Fruit fly (Drosophila melanogaster): Measurements from ENCODE around the gene Drsl6.

Drsl6 gene

DNA sequence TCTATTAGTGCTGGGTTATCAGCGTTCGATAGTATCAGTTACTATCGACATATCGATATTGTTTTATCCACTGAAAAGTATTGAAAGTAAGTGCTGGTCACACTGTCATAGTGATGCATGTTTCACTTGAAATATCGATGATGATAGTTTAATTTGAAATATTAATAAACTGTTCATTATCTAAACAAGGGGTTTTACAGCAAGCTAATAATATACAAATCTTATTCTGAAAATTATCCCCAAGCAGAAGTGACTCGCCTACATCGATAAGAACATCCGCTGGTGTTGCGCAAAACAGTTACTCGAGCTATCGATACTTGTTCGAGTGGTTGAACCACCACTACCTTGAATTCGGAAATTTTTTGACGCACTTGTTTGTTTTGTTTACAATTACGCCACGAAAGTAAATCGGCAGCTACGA, 17.0 kb downstream of the Drsl6 start, which contains the start of the genes PIG-C, CG12016 and Dpm2 (continued):
- TF ChIP-seq Scr (GFP tag; IDR thresholded peaks at IDR 0.05; ENCODE audit: partially characterized antibody) (peak; percentile 98), pnt (GFP tag; optimal IDR thresholded peaks at IDR 0.05) (peak; percentile 52), Poxn (GFP tag; IDR thresholded peaks at IDR 0.05) (no peak), btn (GFP tag; optimal IDR thresholded peaks at IDR 0.05) (no peak), CG8478 (optimal IDR thresholded peaks at IDR 0.05) (no peak), Camta (GFP tag; optimal IDR thresholded peaks at IDR 0.05) (peak; percentile 54), CG2712 (tag; optimal IDR thresholded peaks at IDR 0.05) (peak; percentile 81), B-H2 (GFP tag; optimal IDR thresholded peaks at IDR 0.05) (peak; percentile 78), gsb (GFP tag; IDR thresholded peaks at IDR 0.05) (no peak), CG16863 (GFP tag; optimal IDR thresholded peaks at IDR 0.05) (peak; percentile 63), pita (GFP tag; optimal IDR thresholded peaks at IDR 0.05) (no peak), Hsf (GFP tag; optimal IDR thresholded peaks at IDR 0.05) (peak; percentile 86), Rx (GFP tag; IDR thresholded peaks at IDR 0.05) (0 out of 2 replicates have a peak, but pooled peaks have one; percentile 26), Ptx1 (GFP tag; IDR thresholded peaks at IDR 0.05) (peak; percentile 69), CG2120 (GFP tag; optimal IDR thresholded peaks at IDR 0.05) (peak; percentile 89), bigmax (GFP tag; optimal IDR thresholded peaks at IDR 0.05) (no peak), CG17802 (tag; optimal IDR thresholded peaks at IDR 0.05) (peak; percentile 18), en (GFP tag; optimal IDR thresholded peaks at IDR 0.05) (peak; percentile 35), insv (GFP tag; optimal IDR thresholded peaks at IDR 0.05) (peak in 1 of 2 experiments; percentile 55), tup (GFP tag; optimal IDR thresholded peaks at IDR 0.05) (peak; percentile 20), CG14441 (GFP tag; IDR thresholded peaks at IDR 0.05) (peak; percentile 50; the same call in 1 of the 2 replicates), CG7786 (GFP tag; optimal IDR thresholded peaks at IDR 0.05) (peak; percentile 71), dpn (GFP tag; optimal IDR thresholded peaks at IDR 0.05) (peak; percentile 76 to 82), klu (GFP tag; IDR thresholded peaks at IDR 0.05) (peak; percentile 54; the same call in 1 of the 2 replicates), CG10274 (GFP tag; optimal IDR thresholded peaks at IDR 0.05) (no peak), nom (GFP tag; optimal IDR thresholded peaks at IDR 0.05) (peak; percentile 24), ken (GFP tag; IDR thresholded peaks at IDR 0.05) (no peak), tap (tag; optimal IDR thresholded peaks at IDR 0.05) (peak; percentile 53), Xbp1 (GFP tag; optimal IDR thresholded peaks at IDR 0.05) (peak; percentile 76), Hr51 (GFP tag; optimal IDR thresholded peaks at IDR 0.05) (peak in 1 of 2 experiments; percentile 55), sd (tag; optimal IDR thresholded peaks at IDR 0.05) (no peak), Chrac-16 (GFP tag; optimal IDR thresholded peaks at IDR 0.05) (peak; percentile 81), Ravus (GFP tag; IDR thresholded peaks at IDR 0.05) (no peak), CG30020 (tag; optimal IDR thresholded peaks at IDR 0.05) (peak; percentile 62), gfzf (GFP tag; optimal IDR thresholded peaks at IDR 0.05) (peak; percentile 68), tna (GFP tag; IDR thresholded peaks at IDR 0.05; ENCODE audit: partially characterized antibody) (peak; percentile 84), CG10462 (GFP tag; optimal IDR thresholded peaks at IDR 0.05) (peak; percentile 49), CG14050 (GFP tag; IDR thresholded peaks at IDR 0.05) (0 out of 3 replicates have a peak, but pooled peaks have one; percentile 28), CG3838 (GFP tag; optimal IDR thresholded peaks at IDR 0.05) (peak; percentile 27), dimm (GFP tag; IDR thresholded peaks at IDR 0.05) (no peak), CG18011 (GFP tag; optimal IDR thresholded peaks at IDR 0.05) (peak; percentile 30), Optix (GFP tag; IDR thresholded peaks at IDR 0.05) (no peak), h (optimal IDR thresholded peaks at IDR 0.05) (no peak), ato (GFP tag; IDR thresholded peaks at IDR 0.05; ENCODE audit: partially characterized antibody) (peak; percentile 91), CG15269 (tag; optimal IDR thresholded peaks at IDR 0.05) (peak; percentile 55), E2f2 (GFP tag; IDR thresholded peaks at IDR 0.05) (peak; percentile 56), CG12236 (GFP tag; optimal IDR thresholded peaks at IDR 0.05) (no peak), CG12769 (tag; optimal IDR thresholded peaks at IDR 0.05) (peak; percentile 53), stc (GFP tag; IDR thresholded peaks at IDR 0.05) (no peak), sima (GFP tag; optimal IDR thresholded peaks at IDR 0.05) (no peak), CG4360 (GFP tag; IDR thresholded peaks at IDR 0.05) (no peak), CG12942 (GFP tag; optimal IDR thresholded peaks at IDR 0.05) (peak; percentile 42)

Data from whole organism, embryonic.